Fruit fly (Drosophila melanogaster) Kc167 (cell line): ENCODE results near the gene Ids.

Experiments used
- Myc ChIP-seq: fragments of >200 bp; optimal IDR thresholded peaks from 2 replicates; lab custom pipeline; 2017; ENCODE audit warnings: missing external identifiers
- Sin3A ChIP-seq: fragments of >200 bp; optimal IDR thresholded peaks from 2 replicates; lab custom pipeline; 2018; ENCODE audit warnings: missing external identifiers
- h ChIP-seq: fragments of >200 bp; optimal IDR thresholded peaks from 3 replicates; lab custom pipeline; 2018; ENCODE audit warnings: missing external identifiers
- insv ChIP-seq: fragments of >200 bp; optimal IDR thresholded peaks from 3 replicates; lab custom pipeline; 2018; ENCODE audit warnings: missing external identifiers
- psq ChIP-seq: fragments of >200 bp; optimal IDR thresholded peaks from 2 replicates; lab custom pipeline; 2017; ENCODE audit warnings: missing external identifiers
- ttk ChIP-seq: sonication (Bioruptor generic); optimal IDR thresholded peaks from 2 replicates; lab custom pipeline; 2017; ENCODE audit warnings: missing external identifiers

The Ids gene

DNA sequence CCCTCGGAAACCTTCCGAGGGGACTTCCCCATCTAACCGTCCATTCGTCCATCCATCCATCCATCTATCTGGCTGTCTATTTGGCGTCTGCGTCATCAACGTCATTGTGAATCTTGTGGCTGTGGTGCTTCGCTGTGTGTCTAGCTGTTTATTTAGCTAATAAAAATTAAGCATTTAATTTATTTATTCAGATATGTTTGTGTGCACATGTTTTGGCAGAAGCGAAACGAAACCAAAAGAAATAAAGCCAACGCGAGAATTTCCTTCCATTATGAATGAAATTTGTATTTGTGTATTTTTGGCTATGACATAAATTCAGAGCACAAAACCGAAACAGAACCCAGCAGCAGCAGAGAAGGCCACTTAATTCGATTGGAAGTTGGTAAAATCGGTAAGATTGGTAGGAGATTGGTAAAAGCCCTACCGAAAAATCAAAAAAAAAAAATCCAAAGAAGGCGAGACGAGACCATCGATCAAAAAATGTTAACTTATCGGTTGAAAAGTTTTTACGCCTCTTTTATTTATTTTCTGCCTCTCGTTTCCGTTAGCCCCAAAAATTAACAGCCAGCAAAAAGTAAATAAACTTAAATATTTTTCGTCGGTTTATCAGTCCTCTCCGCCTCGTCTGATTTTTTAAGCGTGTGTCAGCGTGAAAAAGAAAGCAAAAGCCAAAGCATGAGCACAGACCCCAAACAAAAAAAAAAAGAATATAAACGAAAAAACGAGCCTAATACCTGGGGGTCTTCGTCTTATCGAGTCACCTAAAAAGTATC, 36.9 kb downstream of the Ids start:
- no peak for TF ChIP-seq Myc (lab: Kevin White, UChicago)
- no peak for TF ChIP-seq psq
- TF ChIP-seq Sin3A (lab: Kevin White, UChicago) = no peak
- TF ChIP-seq insv (lab: Kevin White, UChicago) = no peak
- no peak for TF ChIP-seq h (lab: Kevin White, UChicago)
- TF ChIP-seq ttk (lab: Kevin White, UChicago) = no peak

- no peak for TF ChIP-seq psq
- no peak for TF ChIP-seq ttk (lab: Kevin White, UChicago)
- no peak for TF ChIP-seq h (lab: Kevin White, UChicago)
Observed at dm6 chr3L:3415633-3416198, 37.6 kb downstream of the Ids start.

DNA sequence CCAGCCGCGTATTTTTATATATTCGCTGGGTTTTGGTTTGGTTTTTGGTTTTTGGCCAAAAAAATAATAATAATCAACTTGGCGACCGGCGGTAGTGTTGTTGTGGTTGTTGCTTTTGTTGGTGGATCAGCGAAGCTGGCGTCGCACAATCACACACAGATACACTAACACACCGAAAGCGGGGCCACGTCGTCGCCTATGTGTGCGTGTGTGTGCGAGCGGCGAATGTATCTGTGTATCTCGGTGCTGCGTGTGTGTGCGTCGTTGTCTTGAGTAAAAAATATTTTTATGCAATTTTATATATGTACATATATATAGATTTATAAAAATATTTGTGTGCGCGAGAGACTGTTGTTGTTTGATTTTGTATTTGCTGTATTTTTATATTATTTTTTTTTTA, 39.1 kb downstream of the Ids start:
- no peak for TF ChIP-seq Myc (lab: Kevin White, UChicago)
- TF ChIP-seq h (lab: Kevin White, UChicago) = no peak
- TF ChIP-seq ttk (lab: Kevin White, UChicago) = no peak
- no peak for TF ChIP-seq insv (lab: Kevin White, UChicago)
- no peak for TF ChIP-seq psq
- TF ChIP-seq Sin3A (lab: Kevin White, UChicago) = no peak

DNA sequence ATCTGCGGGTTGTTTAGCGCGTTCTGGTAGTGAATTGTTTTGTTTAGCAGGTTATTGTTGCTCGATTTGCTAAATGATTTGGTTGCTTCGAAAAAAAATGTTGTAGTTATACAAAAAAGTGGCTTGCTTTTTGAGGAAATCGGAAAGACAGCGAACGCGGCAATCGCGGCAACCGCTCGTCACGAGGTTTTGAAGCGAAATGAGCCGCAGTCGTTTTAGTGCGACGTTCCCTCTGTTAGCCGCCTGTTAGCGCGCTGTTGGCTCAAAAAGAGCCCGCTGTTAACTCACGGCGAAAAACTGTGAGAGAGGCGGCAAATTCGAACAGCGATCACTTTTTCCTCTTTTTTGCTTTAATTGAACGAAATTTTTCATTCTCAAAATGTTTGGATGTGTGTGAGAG, 39.7 kb downstream of the Ids start:
- TF ChIP-seq Sin3A (lab: Kevin White, UChicago) (no peak), h (lab: Kevin White, UChicago) (no peak), psq (no peak), insv (lab: Kevin White, UChicago) (no peak), Myc (lab: Kevin White, UChicago) (no peak), ttk (lab: Kevin White, UChicago) (no peak)

DNA sequence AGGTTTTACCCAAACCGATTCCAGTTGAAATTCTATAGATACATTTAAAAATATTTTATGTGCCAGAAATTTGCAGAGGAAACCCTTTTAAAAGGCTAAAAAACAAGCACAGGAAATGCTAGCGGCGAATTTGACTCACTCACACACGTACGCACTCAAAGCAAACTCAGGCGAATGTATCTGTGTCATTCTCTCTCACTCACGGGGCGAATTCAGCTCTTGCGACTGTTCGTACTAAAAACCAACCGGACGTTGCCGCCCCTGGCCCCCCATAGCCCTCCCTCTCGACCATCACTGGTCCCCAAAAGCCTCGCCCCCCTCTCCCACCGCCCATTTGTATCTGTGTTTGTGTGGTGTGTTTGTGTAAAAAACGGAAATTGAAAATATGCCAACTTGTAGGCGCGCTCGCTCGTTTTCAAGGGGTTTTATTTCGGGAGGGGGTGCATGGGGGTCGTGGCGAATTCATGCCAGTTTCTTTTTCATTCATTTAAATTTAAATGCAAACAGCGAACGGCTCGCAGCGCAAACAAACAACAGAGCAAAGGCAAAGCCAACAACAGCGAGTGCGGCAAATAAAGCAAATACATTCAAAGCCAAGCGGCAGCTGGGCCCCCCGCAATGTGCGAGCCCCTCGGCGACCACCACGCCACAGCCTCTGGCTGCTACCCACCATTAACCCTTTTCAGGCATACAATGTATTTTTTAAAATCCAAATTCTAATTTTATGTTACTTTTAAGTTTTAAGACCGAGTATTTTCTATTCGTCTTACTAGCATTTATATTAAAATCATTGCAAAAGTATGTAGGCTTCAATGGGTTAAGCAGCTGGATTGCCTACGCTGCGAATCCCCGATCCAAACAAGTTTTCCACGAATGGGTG, 40.4 kb downstream of the Ids start:
- no peak for TF ChIP-seq Myc (lab: Kevin White, UChicago)
- TF ChIP-seq psq = no peak
- TF ChIP-seq h (lab: Kevin White, UChicago) = no peak
- no peak for TF ChIP-seq insv (lab: Kevin White, UChicago)
- TF ChIP-seq Sin3A (lab: Kevin White, UChicago) = no peak
- no peak for TF ChIP-seq ttk (lab: Kevin White, UChicago)

- TF ChIP-seq h (lab: Kevin White, UChicago) = no peak
- no peak for TF ChIP-seq Myc (lab: Kevin White, UChicago)
- no peak for TF ChIP-seq insv (lab: Kevin White, UChicago)
- no peak for TF ChIP-seq Sin3A (lab: Kevin White, UChicago)
- TF ChIP-seq psq = no peak
- TF ChIP-seq ttk (lab: Kevin White, UChicago) = no peak
Observed at dm6 chr3L:3419369-3420232, 41.5 kb downstream of the Ids start.

DNA sequence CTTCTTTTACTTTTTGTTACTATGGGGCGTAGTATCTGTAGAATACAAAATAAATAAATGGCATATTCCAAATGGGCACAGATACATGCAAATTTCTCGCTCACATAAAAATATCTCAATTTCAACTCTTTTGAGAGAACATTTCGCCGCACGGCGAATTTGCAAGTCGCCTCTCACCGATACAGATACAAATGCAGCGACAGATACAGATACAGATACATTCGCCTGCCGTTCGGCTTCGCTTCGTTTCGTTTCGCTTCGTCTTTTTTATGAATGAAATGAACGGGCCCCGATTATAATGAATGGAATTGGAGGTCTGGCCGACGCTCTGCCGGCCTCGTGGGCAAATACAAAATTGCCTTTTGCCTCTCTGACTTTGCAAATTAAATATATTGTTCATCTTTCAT, 42.2 kb downstream of the Ids start:
- TF ChIP-seq h (lab: Kevin White, UChicago) (no peak), Myc (lab: Kevin White, UChicago) (no peak), psq (no peak), Sin3A (lab: Kevin White, UChicago) (no peak), insv (lab: Kevin White, UChicago) (no peak), ttk (lab: Kevin White, UChicago) (no peak)

DNA sequence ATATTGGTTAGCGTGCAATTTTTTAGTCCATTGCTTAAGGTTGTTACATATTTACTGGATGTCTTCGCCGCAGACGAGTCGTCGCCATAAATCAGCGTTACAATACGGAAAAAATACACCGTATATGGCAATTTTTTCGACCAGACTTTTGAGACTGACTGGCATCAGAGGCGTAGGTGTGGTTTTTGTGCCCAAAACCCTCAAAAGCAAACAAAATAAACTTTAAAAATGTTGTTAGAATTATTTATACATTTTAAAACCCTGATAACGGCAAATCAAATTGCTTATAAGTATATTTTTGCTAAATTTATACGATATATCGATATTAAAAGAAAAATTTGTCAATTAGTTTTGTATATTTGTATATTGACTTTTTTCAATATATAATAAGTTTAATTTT, 42.6 kb downstream of the Ids start:
- TF ChIP-seq ttk (lab: Kevin White, UChicago) = no peak
- no peak for TF ChIP-seq Sin3A (lab: Kevin White, UChicago)
- TF ChIP-seq Myc (lab: Kevin White, UChicago) = no peak

DNA sequence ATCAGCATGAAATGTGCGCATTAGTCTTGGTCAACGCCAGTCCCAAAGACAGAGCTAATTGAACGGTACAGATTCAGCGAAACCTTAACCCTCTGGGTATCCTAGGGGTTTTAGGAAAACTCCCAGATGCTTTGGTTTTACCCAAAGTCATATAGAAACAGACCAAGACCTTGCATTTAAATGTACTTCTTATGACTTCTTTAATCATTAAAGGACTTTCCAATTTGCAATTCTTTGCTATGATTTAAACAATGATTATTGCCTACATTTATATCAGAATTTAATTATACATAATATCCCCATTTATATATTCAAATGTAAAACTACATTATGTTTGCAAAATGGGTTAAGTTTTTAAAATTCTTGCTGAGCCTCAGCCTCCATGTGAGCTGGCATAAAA, 44.9 kb downstream of the Ids start:
- no peak for TF ChIP-seq psq
- no peak for TF ChIP-seq h (lab: Kevin White, UChicago)
- no peak for TF ChIP-seq Sin3A (lab: Kevin White, UChicago)
- no peak for TF ChIP-seq ttk (lab: Kevin White, UChicago)

DNA sequence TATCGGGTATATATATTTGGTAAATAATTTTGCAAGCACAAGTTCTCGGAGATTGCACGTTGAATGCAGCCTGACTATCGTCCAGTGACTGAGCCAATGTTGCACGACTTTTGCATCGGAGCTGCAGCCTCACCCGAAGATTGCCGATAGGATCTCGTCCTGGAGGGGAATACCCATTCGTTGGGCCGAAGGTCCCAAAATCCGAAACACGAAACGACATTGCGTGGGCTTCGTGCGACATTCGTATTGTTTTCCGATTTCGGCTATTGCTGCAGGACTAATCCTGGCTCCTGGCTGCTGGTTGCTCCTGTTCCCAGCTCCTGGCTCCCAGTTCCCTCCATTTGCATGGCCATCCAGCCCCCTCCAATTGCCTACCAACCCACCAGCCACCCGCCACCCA, 46.8 kb downstream of the Ids start, which contains the start of gene sty:
TSS of gene sty (minus strand) at position 90 of the 400 bp plus-strand sequence.
- no peak for TF ChIP-seq insv (lab: Kevin White, UChicago)
- no peak for TF ChIP-seq Myc (lab: Kevin White, UChicago)
- TF ChIP-seq Sin3A (lab: Kevin White, UChicago) = no peak
- TF ChIP-seq psq = no peak
- no peak for TF ChIP-seq ttk (lab: Kevin White, UChicago)
- TF ChIP-seq h (lab: Kevin White, UChicago) = no peak

DNA sequence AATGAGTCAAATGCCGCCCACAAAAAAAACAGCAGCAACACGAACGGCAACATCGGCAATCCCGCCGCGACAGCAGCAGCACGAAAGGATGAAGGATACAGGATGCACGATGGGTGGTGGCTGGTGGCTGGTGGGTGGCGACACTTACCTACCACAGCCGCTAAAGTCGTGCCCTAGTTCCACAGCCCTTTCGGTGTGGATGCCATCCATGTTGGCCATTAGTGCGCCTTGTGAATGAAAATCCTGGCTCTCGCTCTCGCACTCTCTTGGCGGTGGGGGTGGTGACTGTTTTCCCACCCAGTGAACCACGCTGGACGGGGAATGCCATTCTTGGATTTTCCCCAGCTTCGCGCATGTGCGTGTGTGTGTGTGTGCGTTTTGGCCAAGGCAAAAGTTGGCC, 49.0 kb downstream of the Ids start:
- TF ChIP-seq Sin3A (lab: Kevin White, UChicago) (no peak), ttk (lab: Kevin White, UChicago) (no peak), psq (no peak), insv (lab: Kevin White, UChicago) (no peak), h (lab: Kevin White, UChicago) (no peak), Myc (lab: Kevin White, UChicago) (no peak)
